Fruit fly (Drosophila melanogaster): ENCODE measurements around the gene tal-1A.
A peak's percentile ranks its signal among the peaks of the same experiment; 100 is the strongest.

The tal-1A gene

dm6 chr3R:13822602-13823220 lies 9.8 kb downstream of the tal-1A start:
- TF ChIP-seq Pif1A (GFP tag; optimal IDR thresholded peaks at IDR 0.05): no peak
- TF ChIP-seq fd96Ca (GFP tag; IDR thresholded peaks at IDR 0.05): no peak
- no peak for TF ChIP-seq CG13204 (GFP tag; optimal IDR thresholded peaks at IDR 0.05)
- no peak for TF ChIP-seq CG17806 (tag; optimal IDR thresholded peaks at IDR 0.05)
- TF ChIP-seq CG10348 (GFP tag; IDR thresholded peaks at IDR 0.05): no peak
- no peak for TF ChIP-seq rn (GFP tag; IDR thresholded peaks at IDR 0.05)
- no peak for TF ChIP-seq CG8159 (tag; optimal IDR thresholded peaks at IDR 0.05)

dm6 chr3R:13827953-13828922 lies 15.3 kb downstream of the tal-1A start, which contains the start of gene Mst87F:
Gene Mst87F (minus strand): TSS chr3R:13828008.
- TF ChIP-seq EcR (GFP tag; optimal IDR thresholded peaks at IDR 0.05) (peak; percentile 84), CG12605 (GFP tag; IDR thresholded peaks at IDR 0.05) (no peak), fd96Ca (GFP tag; IDR thresholded peaks at IDR 0.05) (no peak), CG8159 (tag; optimal IDR thresholded peaks at IDR 0.05) (no peak), Pif1B (GFP tag; optimal IDR thresholded peaks at IDR 0.05) (no peak)

dm6 chr3R:13831042-13831441 lies 18.1 kb downstream of the tal-1A start:
- no peak for TF ChIP-seq gl (tag; optimal IDR thresholded peaks at IDR 0.05)
- TF ChIP-seq CG17806 (tag; optimal IDR thresholded peaks at IDR 0.05): peak; percentile 10
- TF ChIP-seq CG12605 (GFP tag; IDR thresholded peaks at IDR 0.05): no peak
- peak; percentile 32 for TF ChIP-seq CG14655 (GFP tag; optimal IDR thresholded peaks at IDR 0.05)
- peak; percentile 21 for TF ChIP-seq CG8301 (tag; optimal IDR thresholded peaks at IDR 0.05)
- TF ChIP-seq rn (GFP tag; IDR thresholded peaks at IDR 0.05): peak; percentile 35; the same call in 1 of the 2 replicates
- TF ChIP-seq CG8159 (tag; optimal IDR thresholded peaks at IDR 0.05): peak; percentile 6
- TF ChIP-seq CG13204 (GFP tag; optimal IDR thresholded peaks at IDR 0.05): no peak
- peak; percentile 73 for TF ChIP-seq CG32121 (GFP tag; IDR thresholded peaks at IDR 0.05)
- TF ChIP-seq CG34367 (tag; optimal IDR thresholded peaks at IDR 0.05): no peak
- TF ChIP-seq Ets98B (GFP tag; IDR thresholded peaks at IDR 0.05): peak; percentile 59
- TF ChIP-seq CG15710 (tag; optimal IDR thresholded peaks at IDR 0.05): no peak
- peak; percentile 64 for TF ChIP-seq CG4496 (GFP tag; IDR thresholded peaks at IDR 0.05)
- TF ChIP-seq fd96Ca (GFP tag; IDR thresholded peaks at IDR 0.05): peak; percentile 39; the same call in 1 of the 3 replicates
- no peak for TF ChIP-seq EcR (GFP tag; optimal IDR thresholded peaks at IDR 0.05)
- no peak for TF ChIP-seq Pif1B (GFP tag; optimal IDR thresholded peaks at IDR 0.05)
- TF ChIP-seq D1 (tag; optimal IDR thresholded peaks at IDR 0.05): no peak
- TF ChIP-seq CG9948 (tag; optimal IDR thresholded peaks at IDR 0.05): no peak
- no peak for TF ChIP-seq Snoo (tag; optimal IDR thresholded peaks at IDR 0.05)
- no peak for TF ChIP-seq CG10348 (GFP tag; IDR thresholded peaks at IDR 0.05)
- TF ChIP-seq Pif1A (GFP tag; optimal IDR thresholded peaks at IDR 0.05): peak; percentile 24

- TF ChIP-seq CG14655 (GFP tag; optimal IDR thresholded peaks at IDR 0.05) (peak; percentile 26), EcR (GFP tag; optimal IDR thresholded peaks at IDR 0.05) (no peak), CG10348 (GFP tag; IDR thresholded peaks at IDR 0.05) (no peak), Pif1A (GFP tag; optimal IDR thresholded peaks at IDR 0.05) (peak; percentile 61), CG4496 (GFP tag; IDR thresholded peaks at IDR 0.05) (no peak), CG32121 (GFP tag; IDR thresholded peaks at IDR 0.05) (peak; percentile 90), CG17806 (tag; optimal IDR thresholded peaks at IDR 0.05) (peak; percentile 1), Pif1B (GFP tag; optimal IDR thresholded peaks at IDR 0.05) (peak; percentile 72), gl (tag; optimal IDR thresholded peaks at IDR 0.05) (no peak), CG15710 (tag; optimal IDR thresholded peaks at IDR 0.05) (peak; percentile 70), CG8159 (tag; optimal IDR thresholded peaks at IDR 0.05) (peak; percentile 43), Snoo (tag; optimal IDR thresholded peaks at IDR 0.05) (peak; percentile 89), D1 (tag; optimal IDR thresholded peaks at IDR 0.05) (no peak), CG9948 (tag; optimal IDR thresholded peaks at IDR 0.05) (peak; percentile 38), Ets98B (GFP tag; IDR thresholded peaks at IDR 0.05) (peak; percentile 93), CG12605 (GFP tag; IDR thresholded peaks at IDR 0.05) (0 out of 2 replicates have a peak, but pooled peaks have one; percentile 22), CG13204 (GFP tag; optimal IDR thresholded peaks at IDR 0.05) (peak; percentile 42), rn (GFP tag; IDR thresholded peaks at IDR 0.05) (0 out of 2 replicates have a peak, but pooled peaks have one; percentile 21), CG34367 (tag; optimal IDR thresholded peaks at IDR 0.05) (no peak), CG8301 (tag; optimal IDR thresholded peaks at IDR 0.05) (no peak), fd96Ca (GFP tag; IDR thresholded peaks at IDR 0.05) (peak; percentile 84)
These were observed 18.7 kb downstream of the tal-1A start for dm6 chr3R:13831596-13832119.

- no peak for TF ChIP-seq gl (tag; optimal IDR thresholded peaks at IDR 0.05)
- no peak for TF ChIP-seq CG14655 (GFP tag; optimal IDR thresholded peaks at IDR 0.05)
- no peak for TF ChIP-seq CG8301 (tag; optimal IDR thresholded peaks at IDR 0.05)
- no peak for TF ChIP-seq CG34367 (tag; optimal IDR thresholded peaks at IDR 0.05)
- no peak for TF ChIP-seq CG9948 (tag; optimal IDR thresholded peaks at IDR 0.05)
- TF ChIP-seq CG4496 (GFP tag; IDR thresholded peaks at IDR 0.05): peak; percentile 55; the same call in 1 of the 3 replicates
- no peak for TF ChIP-seq CG13204 (GFP tag; optimal IDR thresholded peaks at IDR 0.05)
- TF ChIP-seq CG8159 (tag; optimal IDR thresholded peaks at IDR 0.05): no peak
These were observed 20.0 kb downstream of the tal-1A start for dm6 chr3R:13832950-13833349.

Data from whole organism, pupa.